Worm (Caenorhabditis elegans): ENCODE results near the gene irld-14.

The irld-14 gene

DNA sequence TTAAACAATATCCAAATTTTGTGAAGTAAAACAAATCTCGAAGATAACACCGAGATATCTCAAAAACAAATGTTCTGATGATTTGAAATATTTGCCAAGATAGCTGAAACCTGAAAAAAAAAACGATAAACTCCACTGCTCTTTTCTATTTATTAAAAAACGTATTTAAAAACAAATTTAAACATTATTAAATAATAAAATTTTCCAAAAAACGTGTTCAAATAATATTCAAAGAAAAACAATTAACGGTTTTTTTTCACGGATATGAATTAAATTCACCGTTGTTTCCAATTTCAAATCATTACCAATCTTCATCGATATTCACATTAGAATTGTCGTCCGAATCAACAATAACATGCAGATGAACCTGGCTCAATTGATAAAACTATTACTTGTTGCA lies at the start of gene irld-14:
Gene irld-14 (plus strand): TSS at position 301 of the 400 bp plus-strand sequence.
- TF ChIP-seq tab-1 (GFP tag; IDR thresholded peaks at IDR 0.05): no peak

ce11 chrV:14947022-14947421 lies 49.3 kb upstream of the irld-14 start, which contains the start of gene C30G7.4:
Gene C30G7.4 (minus strand): TSS chrV:14947122.
- TF ChIP-seq ztf-29 (GFP tag; IDR thresholded peaks at IDR 0.05) (no peak), ref-1 (GFP tag; conservative IDR thresholded peaks at IDR 0.05) (no peak), ztf-23 (GFP tag; IDR thresholded peaks at IDR 0.05) (no peak), cog-1 (tag; optimal IDR thresholded peaks at IDR 0.05) (no peak), klf-2 (GFP tag; conservative IDR thresholded peaks at IDR 0.05) (no peak), T22C8.4 (GFP tag; IDR thresholded peaks at IDR 0.05) (no peak), flt-1 (GFP tag; IDR thresholded peaks at IDR 0.05) (no peak), med-1 (GFP tag; optimal IDR thresholded peaks at IDR 0.05; ENCODE audit: insufficient read depth) (no peak), tab-1 (GFP tag; IDR thresholded peaks at IDR 0.05) (no peak)

ce11 chrV:14948566-14948965 lies 47.8 kb upstream of the irld-14 start:
- TF ChIP-seq med-1 (GFP tag; optimal IDR thresholded peaks at IDR 0.05; ENCODE audit: insufficient read depth) (no peak), klf-2 (GFP tag; conservative IDR thresholded peaks at IDR 0.05) (no peak), ztf-29 (GFP tag; IDR thresholded peaks at IDR 0.05) (no peak), ref-1 (GFP tag; conservative IDR thresholded peaks at IDR 0.05) (no peak), tab-1 (GFP tag; IDR thresholded peaks at IDR 0.05) (no peak), cog-1 (tag; optimal IDR thresholded peaks at IDR 0.05) (no peak)

DNA sequence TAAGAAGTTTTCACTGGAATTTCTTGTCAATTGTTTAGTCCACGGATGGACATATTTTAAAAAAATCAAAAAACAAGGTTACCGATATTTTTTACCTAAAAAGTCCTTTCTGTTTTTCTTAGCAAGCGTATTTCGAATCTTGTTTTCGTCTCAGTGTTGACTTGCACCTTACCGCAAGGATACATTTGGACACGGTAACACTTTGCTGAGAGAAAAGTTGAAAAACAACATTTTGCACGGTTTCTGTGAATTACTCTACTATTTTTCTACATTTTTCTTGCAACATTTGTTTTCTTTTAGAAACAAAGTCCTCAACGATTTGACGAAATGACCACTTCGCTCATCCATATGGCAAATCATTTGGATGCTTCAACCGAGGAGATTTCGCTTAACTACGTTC lies 46.9 kb upstream of the irld-14 start, which contains the start of gene hil-1:
Gene hil-1 (plus strand): TSS at position 301 of the 400 bp plus-strand sequence.
- TF ChIP-seq T22C8.4 (GFP tag; IDR thresholded peaks at IDR 0.05) (no peak), med-1 (GFP tag; optimal IDR thresholded peaks at IDR 0.05; ENCODE audit: insufficient read depth) (no peak), cog-1 (tag; optimal IDR thresholded peaks at IDR 0.05) (no peak), klf-2 (GFP tag; conservative IDR thresholded peaks at IDR 0.05) (no peak), ref-1 (GFP tag; conservative IDR thresholded peaks at IDR 0.05) (no peak), tab-1 (GFP tag; IDR thresholded peaks at IDR 0.05) (no peak), ztf-23 (GFP tag; IDR thresholded peaks at IDR 0.05) (no peak), ztf-29 (GFP tag; IDR thresholded peaks at IDR 0.05) (no peak), flt-1 (GFP tag; IDR thresholded peaks at IDR 0.05) (no peak)

- no peak for TF ChIP-seq cog-1 (tag; optimal IDR thresholded peaks at IDR 0.05)
- no peak for TF ChIP-seq ztf-23 (GFP tag; IDR thresholded peaks at IDR 0.05)
- no peak for TF ChIP-seq ztf-29 (GFP tag; IDR thresholded peaks at IDR 0.05)
- TF ChIP-seq tab-1 (GFP tag; IDR thresholded peaks at IDR 0.05): no peak
- TF ChIP-seq T22C8.4 (GFP tag; IDR thresholded peaks at IDR 0.05): no peak
- no peak for TF ChIP-seq ref-1 (GFP tag; conservative IDR thresholded peaks at IDR 0.05)
- TF ChIP-seq flt-1 (GFP tag; IDR thresholded peaks at IDR 0.05): no peak
Observed at ce11 chrV:14954633-14955032, 41.7 kb upstream of the irld-14 start, which contains the start of gene C30G7.5. Gene C30G7.5 (minus strand): TSS chrV:14954733.

DNA sequence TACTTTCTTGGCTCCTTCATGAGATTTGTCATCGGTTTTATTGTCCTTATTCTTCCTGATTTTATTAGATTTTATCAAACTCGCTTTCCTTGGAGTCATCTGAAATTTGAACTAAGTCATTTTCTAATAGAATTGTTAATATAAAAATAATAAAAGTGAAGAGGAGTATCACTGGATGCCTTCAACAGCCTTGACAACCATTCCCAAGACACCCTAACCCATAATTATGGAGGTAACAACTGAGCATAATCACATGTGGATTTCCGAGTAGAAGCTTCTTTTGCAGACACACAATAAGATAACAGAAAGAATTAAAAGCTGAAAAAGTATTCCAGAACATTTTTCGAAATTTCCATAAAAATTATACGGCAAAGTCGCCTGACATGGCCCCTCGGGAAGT lies 40.7 kb upstream of the irld-14 start, which contains the start of gene F02D8.9:
Gene F02D8.9 (minus strand): TSS at position 101 of the 400 bp plus-strand sequence.
- TF ChIP-seq tab-1 (GFP tag; IDR thresholded peaks at IDR 0.05) (no peak), ztf-29 (GFP tag; IDR thresholded peaks at IDR 0.05) (no peak), klf-2 (GFP tag; conservative IDR thresholded peaks at IDR 0.05) (no peak), T22C8.4 (GFP tag; IDR thresholded peaks at IDR 0.05) (no peak), flt-1 (GFP tag; IDR thresholded peaks at IDR 0.05) (no peak), ztf-23 (GFP tag; IDR thresholded peaks at IDR 0.05) (no peak), ref-1 (GFP tag; conservative IDR thresholded peaks at IDR 0.05) (no peak), med-1 (GFP tag; optimal IDR thresholded peaks at IDR 0.05; ENCODE audit: insufficient read depth) (no peak), cog-1 (tag; optimal IDR thresholded peaks at IDR 0.05) (no peak)

- TF ChIP-seq ztf-29 (GFP tag; IDR thresholded peaks at IDR 0.05): no peak
- no peak for TF ChIP-seq cog-1 (tag; optimal IDR thresholded peaks at IDR 0.05)
- TF ChIP-seq med-1 (GFP tag; optimal IDR thresholded peaks at IDR 0.05; ENCODE audit: insufficient read depth): no peak
- TF ChIP-seq ref-1 (GFP tag; conservative IDR thresholded peaks at IDR 0.05): no peak
- no peak for TF ChIP-seq tab-1 (GFP tag; IDR thresholded peaks at IDR 0.05)
- TF ChIP-seq klf-2 (GFP tag; conservative IDR thresholded peaks at IDR 0.05): no peak
- no peak for TF ChIP-seq T22C8.4 (GFP tag; IDR thresholded peaks at IDR 0.05)
- no peak for TF ChIP-seq ztf-23 (GFP tag; IDR thresholded peaks at IDR 0.05)
Observed at ce11 chrV:14971136-14971535, 25.2 kb upstream of the irld-14 start, which contains the start of gene nlp-59. Gene nlp-59 (plus strand): TSS chrV:14971436.

DNA sequence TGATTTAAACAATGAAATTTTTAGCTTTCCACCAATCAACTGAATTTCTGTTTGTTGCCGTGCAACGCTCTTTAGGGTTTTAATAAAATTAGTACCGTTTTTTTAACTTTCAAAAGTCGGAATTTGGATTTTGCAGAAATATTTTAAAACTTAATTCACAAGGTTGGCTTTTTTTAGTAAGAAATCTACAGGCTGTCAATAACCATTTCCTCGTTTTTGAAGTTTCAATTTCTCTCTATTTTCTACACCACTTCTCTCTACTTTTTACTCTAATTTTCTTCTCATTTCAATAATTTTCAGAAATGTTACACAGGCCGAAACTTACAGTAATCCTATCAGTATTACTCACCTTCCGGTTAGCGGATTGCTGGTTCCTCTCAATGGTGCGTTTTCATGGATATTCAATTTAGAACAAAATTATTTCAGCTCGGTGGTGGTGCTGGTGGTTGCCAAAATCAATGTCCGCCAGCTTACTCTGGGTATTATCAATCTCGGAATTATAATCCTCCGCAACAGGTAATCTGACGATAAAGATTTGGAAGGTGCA lies 18.1 kb upstream of the irld-14 start, which contains the start of the genes grd-12 and F02D8.1:
Gene grd-12 (plus strand): TSS at position 301 of the 547 bp plus-strand sequence.
Gene F02D8.1 (minus strand): TSS at position 497 of the 547 bp plus-strand sequence.
- TF ChIP-seq T22C8.4 (GFP tag; IDR thresholded peaks at IDR 0.05): no peak
- no peak for TF ChIP-seq ref-1 (GFP tag; conservative IDR thresholded peaks at IDR 0.05)
- TF ChIP-seq ztf-23 (GFP tag; IDR thresholded peaks at IDR 0.05): no peak
- TF ChIP-seq cog-1 (tag; optimal IDR thresholded peaks at IDR 0.05): no peak
- TF ChIP-seq ztf-29 (GFP tag; IDR thresholded peaks at IDR 0.05): no peak
- no peak for TF ChIP-seq flt-1 (GFP tag; IDR thresholded peaks at IDR 0.05)
- TF ChIP-seq klf-2 (GFP tag; conservative IDR thresholded peaks at IDR 0.05): no peak
- no peak for TF ChIP-seq med-1 (GFP tag; optimal IDR thresholded peaks at IDR 0.05; ENCODE audit: insufficient read depth)
- TF ChIP-seq tab-1 (GFP tag; IDR thresholded peaks at IDR 0.05): no peak

- TF ChIP-seq ztf-29 (GFP tag; IDR thresholded peaks at IDR 0.05) (no peak), flt-1 (GFP tag; IDR thresholded peaks at IDR 0.05) (no peak), ztf-23 (GFP tag; IDR thresholded peaks at IDR 0.05) (no peak), med-1 (GFP tag; optimal IDR thresholded peaks at IDR 0.05; ENCODE audit: insufficient read depth) (no peak), ref-1 (GFP tag; conservative IDR thresholded peaks at IDR 0.05) (no peak), tab-1 (GFP tag; IDR thresholded peaks at IDR 0.05) (no peak), klf-2 (GFP tag; conservative IDR thresholded peaks at IDR 0.05) (no peak), cog-1 (tag; optimal IDR thresholded peaks at IDR 0.05) (no peak), T22C8.4 (GFP tag; IDR thresholded peaks at IDR 0.05) (no peak)
Observed at ce11 chrV:14979937-14980336, 16.4 kb upstream of the irld-14 start, which contains the start of gene xbx-1. Gene xbx-1 (plus strand): TSS chrV:14980237.

- TF ChIP-seq flt-1 (GFP tag; IDR thresholded peaks at IDR 0.05) (no peak), ztf-23 (GFP tag; IDR thresholded peaks at IDR 0.05) (no peak), klf-2 (GFP tag; conservative IDR thresholded peaks at IDR 0.05) (no peak), tab-1 (GFP tag; IDR thresholded peaks at IDR 0.05) (no peak), ztf-29 (GFP tag; IDR thresholded peaks at IDR 0.05) (no peak), med-1 (GFP tag; optimal IDR thresholded peaks at IDR 0.05; ENCODE audit: insufficient read depth) (no peak), T22C8.4 (GFP tag; IDR thresholded peaks at IDR 0.05) (no peak), ref-1 (GFP tag; conservative IDR thresholded peaks at IDR 0.05) (no peak), cog-1 (tag; optimal IDR thresholded peaks at IDR 0.05) (no peak)
Observed at ce11 chrV:14984593-14984992, 11.7 kb upstream of the irld-14 start, which contains the start of gene F02D8.4. Gene F02D8.4 (plus strand): TSS chrV:14984893.

Data from whole organism, midembryonic.